Fruit fly (Drosophila melanogaster) whole organism, embryonic: ENCODE results near the gene CG13843.

Experiments used
- CG10209 ChIP-seq: fragments of 200-800 bp; sonication (Bioruptor generic); optimal IDR thresholded peaks from 3 replicates; lab custom pipeline; 2017; ENCODE audit warnings: missing biosample characterization, mild to moderate bottlenecking, missing genetic modification characterization, missing genetic modification reagents
- CG11093 ChIP-seq: fragments of 200-800 bp; sonication (Bioruptor generic); IDR thresholded peaks from 3 replicates; pipeline ENCODE4 v1.3.6; 2022; ENCODE audit warnings: missing biosample characterization, missing genetic modification characterization
- CG13775 ChIP-seq: fragments of 200-800 bp; sonication (Bioruptor generic); optimal IDR thresholded peaks from 3 replicates; lab custom pipeline; 2017; ENCODE audit warnings: missing biosample characterization, mild to moderate bottlenecking, missing genetic modification characterization
- CG31441 ChIP-seq: fragments of 200-800 bp; sonication (Bioruptor generic); IDR thresholded peaks from 2 replicates; pipeline ENCODE4 v1.3.6; 2022; ENCODE audit warnings: missing biosample characterization, missing genetic modification characterization
- Fer1 ChIP-seq: fragments of 200-800 bp; sonication (Bioruptor generic); optimal IDR thresholded peaks from 2 replicates; lab custom pipeline; 2017; ENCODE audit warnings: missing biosample characterization, mild to moderate bottlenecking, missing genetic modification characterization
- eve ChIP-seq, 2 experiments: fragments of >200 bp; optimal IDR thresholded peaks; 2 replicates each; lab custom pipeline; 2017; ENCODE audit warnings: missing biosample characterization in 2 of 2, missing genetic modification characterization in 2 of 2
- insv ChIP-seq, 2 experiments: fragments of 200-800 bp; sonication (Bioruptor generic); optimal IDR thresholded peaks; 3 replicates each; lab custom pipeline; 2016 to 2018; ENCODE audit warnings: missing biosample characterization in 2 of 2, missing genetic modification characterization in 2 of 2
- klu ChIP-seq: fragments of 200-800 bp; sonication (Bioruptor generic); IDR thresholded peaks from 2 replicates; pipeline ENCODE4 v1.3.6; 2022; ENCODE audit warnings: missing biosample characterization, missing genetic modification characterization
- knrl ChIP-seq: fragments of 200-800 bp; sonication (Bioruptor generic); IDR thresholded peaks from 3 replicates; pipeline ENCODE4 v1.3.6; 2022; ENCODE audit warnings: missing biosample characterization, missing genetic modification characterization; ENCODE audit not compliant: partially characterized antibody
- odd ChIP-seq: fragments of 200-800 bp; sonication (Bioruptor generic); optimal IDR thresholded peaks from 2 replicates; lab custom pipeline; 2017; ENCODE audit warnings: missing biosample characterization, mild to moderate bottlenecking, missing genetic modification characterization
- ro ChIP-seq: fragments of 200-800 bp; sonication (Bioruptor generic); IDR thresholded peaks from 2 replicates; pipeline ENCODE4 v1.3.6; 2022; ENCODE audit warnings: missing biosample characterization, missing genetic modification characterization
- row ChIP-seq: fragments of 200-800 bp; sonication (Bioruptor generic); IDR thresholded peaks from 3 replicates; pipeline ENCODE4 v1.3.6; 2022; ENCODE audit warnings: missing biosample characterization, missing genetic modification characterization

- TF ChIP-seq klu (GFP tag; lab: Robert Waterston, UW) (no peak), CG10209 (no peak), CG13775 (GFP tag; lab: Kevin White, UChicago) (no peak), Fer1 (GFP tag; lab: Kevin White, UChicago) (no peak), ro (no peak), knrl (GFP tag; lab: Robert Waterston, UW) (no peak), insv (GFP tag; optimal IDR thresholded peaks at IDR 0.05; lab: Kevin White, UChicago) (no peak), row (GFP tag; lab: Robert Waterston, UW) (peak; percentile 35; the same call in 2 of the 3 replicates), CG11093 (GFP tag; lab: Robert Waterston, UW) (no peak), eve (GFP tag; optimal IDR thresholded peaks at IDR 0.05; lab: Kevin White, UChicago) (no peak), odd (GFP tag; lab: Kevin White, UChicago) (no peak), CG31441 (GFP tag; lab: Robert Waterston, UW) (0 out of 2 replicates have a peak, but pooled peaks have one; percentile 20)
Observed at dm6 chr3R:22629174-22629573, 19.9 kb downstream of the CG13843 start.
